Worm (Caenorhabditis elegans) whole organism, young adult: ENCODE data around the gene alh-12.

Experiments
- ama-1 ChIP-seq, 3 experiments: fragments of 150-350 bp in 1 of 3; sonication (generic microtip) in 2 of 3; optimal IDR thresholded peaks; 2 replicates each; lab custom pipeline; 2014 to 2018; ENCODE audit warnings: missing biosample characterization in 2 of 3, missing genetic modification characterization in 2 of 3, missing genetic modification reagents in 2 of 3
- ceh-27 ChIP-seq: fragments of 200-800 bp; sonication (Bioruptor generic); optimal IDR thresholded peaks from 2 replicates; lab custom pipeline; 2018; ENCODE audit warnings: mild to moderate bottlenecking, missing genetic modification characterization, moderate library complexity, missing compliant biosample characterization
- him-1 ChIP-seq: sonication (generic microtip); optimal IDR thresholded peaks from 2 replicates; lab custom pipeline; 2016; ENCODE audit warnings: missing genotype, missing genetic modification reagents, missing genetic modification characterization, missing compliant biosample characterization
- madf-6 ChIP-seq: fragments of 200-800 bp; sonication (Bioruptor generic); IDR thresholded peaks from 2 replicates; pipeline ENCODE4 v1.3.6; 2022; ENCODE audit warnings: missing genetic modification reagents, missing genetic modification characterization, missing compliant biosample characterization
- nfya-2 ChIP-seq: fragments of 200-800 bp; sonication (Bioruptor generic); IDR thresholded peaks from 2 replicates; pipeline ENCODE4 v1.3.6; 2022; ENCODE audit warnings: missing genetic modification reagents, missing genetic modification characterization, missing compliant biosample characterization

DNA sequence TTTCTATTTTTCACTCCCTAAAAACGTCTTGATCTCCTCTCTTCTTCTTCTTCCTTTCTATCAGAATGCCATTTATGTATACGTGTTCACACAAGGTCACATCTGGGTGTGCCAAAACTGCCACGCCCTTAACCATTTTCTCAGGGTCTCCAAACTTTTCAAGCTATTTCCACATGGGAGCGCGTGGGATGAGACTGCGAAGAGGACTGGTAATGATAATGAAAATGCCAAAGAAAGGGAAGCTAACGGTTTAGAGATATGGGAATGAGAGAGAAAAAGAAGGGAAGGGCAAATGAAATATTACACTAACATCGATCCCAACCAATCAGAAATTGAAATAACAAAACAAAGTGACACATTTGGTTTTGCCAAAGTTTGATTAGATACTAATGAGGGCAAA lies 34.4 kb downstream of the alh-12 start:
- TF ChIP-seq ceh-27 (GFP tag; lab: Kevin White, UChicago) (no peak), nfya-2 (GFP tag; lab: Robert Waterston, UW) (no peak), him-1 (tag; lab: Kevin White, UChicago) (no peak), ama-1 (optimal IDR thresholded peaks at IDR 0.05; lab: Kevin White, UChicago) (no peak), ama-1 (GFP tag; optimal IDR thresholded peaks at IDR 0.05; lab: Kevin White, UChicago) (no peak), madf-6 (no peak)
